Fruit fly (Drosophila melanogaster) whole organism, embryonic: Measurements from ENCODE around the gene CG13876.

Source experiments
- CG12236 ChIP-seq: fragments of 200-800 bp; sonication (Bioruptor generic); optimal IDR thresholded peaks from 2 replicates; lab custom pipeline; 2016; ENCODE audit warnings: missing biosample characterization, missing genetic modification characterization
- CG16815 ChIP-seq: fragments of 200-800 bp; sonication (Bioruptor generic); optimal IDR thresholded peaks from 3 replicates; lab custom pipeline; 2017; ENCODE audit warnings: missing biosample characterization, mild to moderate bottlenecking, missing genetic modification characterization
- CG17361 ChIP-seq: fragments of 200-800 bp; sonication (Bioruptor generic); IDR thresholded peaks from 3 replicates; pipeline ENCODE4 v1.3.6; 2022; ENCODE audit warnings: missing biosample characterization, missing genetic modification characterization
- CG18011 ChIP-seq: fragments of 200-800 bp; sonication (Bioruptor generic); optimal IDR thresholded peaks from 2 replicates; lab custom pipeline; 2017; ENCODE audit warnings: missing biosample characterization, missing genetic modification characterization, mild to moderate bottlenecking, moderate library complexity, missing genotype
- CG18599 ChIP-seq: fragments of 200-800 bp; sonication (Bioruptor generic); optimal IDR thresholded peaks from 3 replicates; lab custom pipeline; 2017; ENCODE audit warnings: missing biosample characterization, missing genetic modification characterization, mild to moderate bottlenecking, moderate library complexity, missing genetic modification reagents
- CG30431 ChIP-seq: fragments of 200-800 bp; sonication (Bioruptor generic); optimal IDR thresholded peaks from 2 replicates; lab custom pipeline; 2017; ENCODE audit warnings: missing biosample characterization, missing genetic modification characterization
- CG31441 ChIP-seq: fragments of 200-800 bp; sonication (Bioruptor generic); IDR thresholded peaks from 2 replicates; pipeline ENCODE4 v1.3.6; 2022; ENCODE audit warnings: missing biosample characterization, missing genetic modification characterization
- CG3281 ChIP-seq: fragments of 200-800 bp; sonication (Bioruptor generic); optimal IDR thresholded peaks from 3 replicates; lab custom pipeline; 2017; ENCODE audit warnings: missing biosample characterization, mild to moderate bottlenecking, missing genetic modification characterization
- CG34224 ChIP-seq: fragments of 200-800 bp; sonication (Bioruptor generic); IDR thresholded peaks from 3 replicates; pipeline ENCODE4 v1.3.6; 2022; ENCODE audit warnings: missing biosample characterization, missing genetic modification characterization; ENCODE audit not compliant: partially characterized antibody
- CG3847 ChIP-seq: fragments of 200-800 bp; sonication (Bioruptor generic); IDR thresholded peaks from 2 replicates; pipeline ENCODE4 v1.3.6; 2022; ENCODE audit warnings: missing biosample characterization, missing genetic modification characterization
- CG4282 ChIP-seq: fragments of 200-800 bp; sonication (Bioruptor generic); optimal IDR thresholded peaks from 2 replicates; lab custom pipeline; 2016; ENCODE audit warnings: missing biosample characterization, missing genetic modification characterization
- CG4617 ChIP-seq: fragments of 200-800 bp; sonication (Bioruptor generic); optimal IDR thresholded peaks from 3 replicates; lab custom pipeline; 2016; ENCODE audit warnings: missing biosample characterization, missing genetic modification characterization, borderline replicate concordance
- CG4854 ChIP-seq: fragments of 200-800 bp; sonication (Bioruptor generic); optimal IDR thresholded peaks from 2 replicates; lab custom pipeline; 2016; ENCODE audit warnings: missing biosample characterization, missing genetic modification characterization, inconsistent platforms
- CG5245 ChIP-seq: fragments of 200-800 bp; sonication (Bioruptor generic); optimal IDR thresholded peaks from 3 replicates; lab custom pipeline; 2016; ENCODE audit warnings: missing biosample characterization, missing genetic modification characterization
- CG8359 ChIP-seq: fragments of 200-800 bp; sonication (Bioruptor generic); optimal IDR thresholded peaks from 2 replicates; lab custom pipeline; 2017; ENCODE audit warnings: missing biosample characterization, mild to moderate bottlenecking, missing genetic modification characterization, borderline replicate concordance
- Chrac-16 ChIP-seq: fragments of 200-800 bp; sonication (Bioruptor generic); optimal IDR thresholded peaks from 3 replicates; lab custom pipeline; 2016; ENCODE audit warnings: missing biosample characterization, missing genetic modification characterization
- Deaf1 ChIP-seq: fragments of 200-800 bp; optimal IDR thresholded peaks from 3 replicates; lab custom pipeline; 2019; ENCODE audit warnings: missing biosample characterization, mild to moderate bottlenecking, missing genetic modification characterization, moderate library complexity
- Dek ChIP-seq: fragments of 200-800 bp; sonication (Bioruptor generic); optimal IDR thresholded peaks from 3 replicates; lab custom pipeline; 2019; ENCODE audit warnings: missing biosample characterization, mild to moderate bottlenecking, missing genetic modification characterization, moderate library complexity
- Meics ChIP-seq: fragments of 200-800 bp; sonication (Bioruptor generic); optimal IDR thresholded peaks from 2 replicates; lab custom pipeline; 2017; ENCODE audit warnings: missing biosample characterization, mild to moderate bottlenecking, missing genetic modification characterization
- Nf-YC ChIP-seq: fragments of 200-800 bp; optimal IDR thresholded peaks from 3 replicates; lab custom pipeline; 2019; ENCODE audit warnings: missing biosample characterization, mild to moderate bottlenecking, missing genetic modification characterization, moderate library complexity
- Oaz ChIP-seq: fragments of 200-800 bp; sonication (Bioruptor generic); IDR thresholded peaks from 2 replicates; pipeline ENCODE4 v1.3.6; 2022; ENCODE audit warnings: missing biosample characterization, missing genetic modification characterization
- Opbp ChIP-seq: fragments of 200-800 bp; sonication (Bioruptor generic); IDR thresholded peaks from 3 replicates; pipeline ENCODE4 v1.3.6; 2022; ENCODE audit warnings: missing biosample characterization, missing genetic modification characterization; ENCODE audit not compliant: partially characterized antibody
- Ptx1 ChIP-seq: fragments of 200-800 bp; sonication (Bioruptor generic); IDR thresholded peaks from 2 replicates; pipeline ENCODE4 v1.3.6; 2022; ENCODE audit warnings: missing biosample characterization, missing genetic modification characterization
- ap ChIP-seq: fragments of 200-800 bp; sonication (Bioruptor generic); IDR thresholded peaks from 2 replicates; pipeline ENCODE4 v1.3.6; 2022; ENCODE audit warnings: missing biosample characterization, missing genetic modification characterization
- ara ChIP-seq: fragments of 200-800 bp; sonication (Bioruptor generic); IDR thresholded peaks from 2 replicates; pipeline ENCODE4 v1.3.6; 2022; ENCODE audit warnings: missing biosample characterization, missing genetic modification characterization
- bbx ChIP-seq: fragments of 200-800 bp; sonication (Bioruptor generic); IDR thresholded peaks from 2 replicates; pipeline ENCODE4 v1.3.6; 2022; ENCODE audit warnings: missing biosample characterization, missing genetic modification characterization; ENCODE audit not compliant: partially characterized antibody
- caup ChIP-seq: fragments of 200-800 bp; sonication (Bioruptor generic); optimal IDR thresholded peaks from 3 replicates; lab custom pipeline; 2017; ENCODE audit warnings: missing biosample characterization, mild to moderate bottlenecking, missing genetic modification characterization, moderate library complexity; ENCODE audit not compliant: severe bottlenecking
- cwo ChIP-seq: fragments of 200-800 bp; sonication (Bioruptor generic); optimal IDR thresholded peaks from 3 replicates; lab custom pipeline; 2017; ENCODE audit warnings: missing biosample characterization, missing genetic modification characterization, mild to moderate bottlenecking, moderate library complexity, missing genetic modification reagents
- disco-r ChIP-seq: fragments of 200-800 bp; sonication (Bioruptor generic); optimal IDR thresholded peaks from 2 replicates; lab custom pipeline; 2016; ENCODE audit warnings: missing biosample characterization, missing genetic modification characterization
- dmrt99B ChIP-seq: fragments of 200-800 bp; sonication (Bioruptor generic); optimal IDR thresholded peaks from 2 replicates; lab custom pipeline; 2018; ENCODE audit warnings: missing biosample characterization, mild to moderate bottlenecking, missing genetic modification characterization, moderate library complexity
- dpn ChIP-seq, 2 experiments: fragments of 200-800 bp; sonication (Bioruptor generic); optimal IDR thresholded peaks; 3 replicates each; lab custom pipeline; 2016; ENCODE audit warnings: missing biosample characterization in 2 of 2, missing genetic modification characterization in 2 of 2
- ems ChIP-seq: fragments of 200-800 bp; sonication (Bioruptor generic); optimal IDR thresholded peaks from 3 replicates; lab custom pipeline; 2016; ENCODE audit warnings: missing biosample characterization, missing genetic modification characterization
- ewg ChIP-seq: fragments of 200-800 bp; sonication (Bioruptor generic); optimal IDR thresholded peaks from 3 replicates; lab custom pipeline; 2017; ENCODE audit warnings: mild to moderate bottlenecking, missing biosample characterization, missing genetic modification reagents, missing genetic modification characterization
- ftz-f1 ChIP-seq: fragments of 200-800 bp; sonication (Bioruptor generic); optimal IDR thresholded peaks from 2 replicates; lab custom pipeline; 2016; ENCODE audit warnings: missing biosample characterization, missing genetic modification characterization
- gce ChIP-seq: fragments of 200-800 bp; sonication (Bioruptor generic); IDR thresholded peaks from 3 replicates; pipeline ENCODE4 v1.3.6; 2022; ENCODE audit warnings: missing biosample characterization, missing genetic modification characterization
- gcm ChIP-seq: fragments of 200-800 bp; sonication (Bioruptor generic); optimal IDR thresholded peaks from 2 replicates; lab custom pipeline; 2019; ENCODE audit warnings: missing biosample characterization, mild to moderate bottlenecking, missing genetic modification characterization, moderate library complexity
- ind ChIP-seq: fragments of 200-800 bp; sonication (Bioruptor generic); optimal IDR thresholded peaks from 3 replicates; lab custom pipeline; 2016; ENCODE audit warnings: missing biosample characterization, missing genetic modification characterization
- kah ChIP-seq: fragments of 200-800 bp; sonication (Bioruptor generic); optimal IDR thresholded peaks from 2 replicates; lab custom pipeline; 2018; ENCODE audit warnings: missing biosample characterization, mild to moderate bottlenecking, missing genetic modification characterization
- knrl ChIP-seq: fragments of 200-800 bp; sonication (Bioruptor generic); IDR thresholded peaks from 3 replicates; pipeline ENCODE4 v1.3.6; 2022; ENCODE audit warnings: missing biosample characterization, missing genetic modification characterization; ENCODE audit not compliant: partially characterized antibody
- mam ChIP-seq: fragments of 200-800 bp; sonication (Bioruptor generic); optimal IDR thresholded peaks from 3 replicates; lab custom pipeline; 2016; ENCODE audit warnings: missing biosample characterization, missing genetic modification characterization
- nerfin-2 ChIP-seq: fragments of 200-800 bp; sonication (Bioruptor generic); IDR thresholded peaks from 2 replicates; pipeline ENCODE4 v1.3.6; 2022; ENCODE audit warnings: missing biosample characterization, missing genetic modification characterization; ENCODE audit not compliant: partially characterized antibody
- schlank ChIP-seq: fragments of 200-800 bp; sonication (Bioruptor generic); optimal IDR thresholded peaks from 2 replicates; lab custom pipeline; 2018; ENCODE audit warnings: missing biosample characterization, mild to moderate bottlenecking, missing genetic modification characterization
- shn ChIP-seq: fragments of 200-800 bp; sonication (Bioruptor generic); optimal IDR thresholded peaks from 3 replicates; lab custom pipeline; 2016; ENCODE audit warnings: missing biosample characterization, missing genetic modification characterization
- sisA ChIP-seq: fragments of 200-800 bp; sonication (Bioruptor generic); IDR thresholded peaks from 2 replicates; pipeline ENCODE4 v1.3.6; 2022; ENCODE audit warnings: missing biosample characterization, missing genetic modification characterization
- slbo ChIP-seq: fragments of 200-800 bp; sonication (Bioruptor generic); IDR thresholded peaks from 2 replicates; pipeline ENCODE4 v1.3.6; 2022; ENCODE audit warnings: missing biosample characterization, missing genetic modification characterization
- sob ChIP-seq: fragments of 200-800 bp; sonication (Bioruptor generic); IDR thresholded peaks from 2 replicates; pipeline ENCODE4 v1.3.6; 2022; ENCODE audit warnings: missing biosample characterization, missing genetic modification characterization
- twi ChIP-seq: fragments of 200-800 bp; optimal IDR thresholded peaks from 2 replicates; lab custom pipeline; 2019; ENCODE audit warnings: missing biosample characterization, mild to moderate bottlenecking, missing genetic modification characterization, moderate library complexity
- zfh2 ChIP-seq: fragments of 200-800 bp; sonication (Bioruptor generic); optimal IDR thresholded peaks from 2 replicates; lab custom pipeline; 2016; ENCODE audit warnings: missing biosample characterization, missing genetic modification characterization

The CG13876 gene

DNA sequence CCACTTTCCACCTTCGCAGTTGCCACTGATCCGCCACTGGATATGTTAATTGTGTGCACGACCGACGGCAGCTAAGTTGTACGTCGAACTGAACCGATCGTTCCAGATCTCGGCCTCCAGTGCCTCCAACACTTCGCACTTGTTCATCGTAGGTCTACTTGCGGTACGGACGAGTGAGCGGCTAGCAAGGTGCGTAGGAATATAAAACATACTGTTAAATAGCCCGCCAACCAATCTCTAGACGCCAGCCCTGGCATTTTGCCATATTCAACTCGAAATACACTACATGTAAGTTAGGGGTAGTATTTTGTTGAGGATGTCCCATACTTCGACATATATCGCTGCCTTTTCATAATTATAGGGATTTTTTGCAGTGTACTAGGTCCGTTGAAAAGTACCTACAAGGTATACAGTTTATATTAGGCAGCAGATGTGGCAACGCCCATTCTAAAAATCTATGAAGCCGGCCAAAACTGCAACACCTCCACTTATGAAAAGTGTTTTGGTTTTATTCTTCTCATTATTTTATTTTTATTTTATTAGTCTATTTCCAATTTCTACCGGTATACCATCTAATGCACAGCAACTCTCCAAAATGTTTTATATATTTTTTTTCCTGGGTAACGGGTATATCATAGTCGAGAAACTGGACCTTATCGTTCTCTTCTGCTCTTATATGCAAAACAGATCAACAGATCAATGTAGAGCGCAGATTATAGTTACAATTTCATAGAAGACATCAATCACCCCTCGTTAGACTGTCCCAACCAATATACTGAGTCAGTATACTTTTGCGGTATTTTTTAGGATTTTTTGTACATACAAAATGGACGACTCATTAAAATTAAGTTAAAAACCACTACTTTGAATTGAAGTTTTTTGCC is 17.3 kb downstream of the CG13876 start, which contains the start of the genes pyx and CG33229 (continued):
- TF ChIP-seq Meics (GFP tag; lab: Kevin White, UChicago) (peak; percentile 89), CG30431 (GFP tag; lab: Kevin White, UChicago) (peak; percentile 70), CG3281 (GFP tag; lab: Kevin White, UChicago) (peak; percentile 81), ewg (GFP tag; lab: Kevin White, UChicago) (peak; percentile 66), CG16815 (GFP tag; lab: Kevin White, UChicago) (peak; percentile 86), ind (GFP tag; lab: Kevin White, UChicago) (peak; percentile 89), disco-r (peak; percentile 75), dmrt99B (tag; lab: Kevin White, UChicago) (peak; percentile 81), Opbp (GFP tag; lab: Robert Waterston, UW) (no peak), gcm (peak; percentile 47), kah (peak; percentile 39), CG12236 (GFP tag; lab: Kevin White, UChicago) (no peak), knrl (no peak), sob (GFP tag; lab: Robert Waterston, UW) (peak; percentile 86), sisA (GFP tag; lab: Robert Waterston, UW) (peak; percentile 79), Deaf1 (tag; lab: Kevin White, UChicago) (peak; percentile 40), dpn (GFP tag; optimal IDR thresholded peaks at IDR 0.05; lab: Kevin White, UChicago) (peak; percentile 83 to 90), CG3847 (peak; percentile 87), caup (GFP tag; lab: Kevin White, UChicago) (peak; percentile 77), Chrac-16 (GFP tag; lab: Kevin White, UChicago) (peak; percentile 89), CG8359 (GFP tag; lab: Kevin White, UChicago) (peak; percentile 77), CG18599 (GFP tag; lab: Kevin White, UChicago) (peak; percentile 82), nerfin-2 (GFP tag; lab: Robert Waterston, UW) (no peak), slbo (GFP tag; lab: Robert Waterston, UW) (peak; percentile 93), Oaz (peak; percentile 66), shn (GFP tag; lab: Kevin White, UChicago) (peak; percentile 78), CG5245 (GFP tag; lab: Kevin White, UChicago) (peak; percentile 41), zfh2 (GFP tag; lab: Kevin White, UChicago) (peak; percentile 94), Ptx1 (GFP tag; lab: Robert Waterston, UW) (peak; percentile 87), Dek (tag; lab: Kevin White, UChicago) (peak; percentile 92), CG17361 (GFP tag; lab: Robert Waterston, UW) (peak; percentile 95), twi (tag; lab: Kevin White, UChicago) (peak; percentile 77), CG31441 (GFP tag; lab: Robert Waterston, UW) (peak; percentile 80; the same call in 1 of the 2 replicates), bbx (no peak), CG34224 (GFP tag; lab: Robert Waterston, UW) (no peak), Nf-YC (tag; lab: Kevin White, UChicago) (peak; percentile 81), mam (GFP tag; lab: Kevin White, UChicago) (peak; percentile 90), ara (GFP tag; lab: Robert Waterston, UW) (peak; percentile 58), schlank (tag; lab: Kevin White, UChicago) (peak; percentile 73), gce (GFP tag; lab: Robert Waterston, UW) (peak; percentile 60; the same call in 2 of the 3 replicates), CG4854 (GFP tag; lab: Kevin White, UChicago) (peak; percentile 80), CG4617 (GFP tag; lab: Kevin White, UChicago) (peak; percentile 63), ems (GFP tag; lab: Kevin White, UChicago) (peak; percentile 77), ap (GFP tag; lab: Robert Waterston, UW) (peak; percentile 36; the same call in 1 of the 2 replicates), CG4282 (GFP tag; lab: Kevin White, UChicago) (no peak), cwo (GFP tag; lab: Kevin White, UChicago) (peak; percentile 72), ftz-f1 (GFP tag; lab: Kevin White, UChicago) (peak; percentile 27), CG18011 (GFP tag; lab: Kevin White, UChicago) (peak; percentile 57)
